Worm (Caenorhabditis elegans): ENCODE measurements around the gene F16G10.10.

DNA sequence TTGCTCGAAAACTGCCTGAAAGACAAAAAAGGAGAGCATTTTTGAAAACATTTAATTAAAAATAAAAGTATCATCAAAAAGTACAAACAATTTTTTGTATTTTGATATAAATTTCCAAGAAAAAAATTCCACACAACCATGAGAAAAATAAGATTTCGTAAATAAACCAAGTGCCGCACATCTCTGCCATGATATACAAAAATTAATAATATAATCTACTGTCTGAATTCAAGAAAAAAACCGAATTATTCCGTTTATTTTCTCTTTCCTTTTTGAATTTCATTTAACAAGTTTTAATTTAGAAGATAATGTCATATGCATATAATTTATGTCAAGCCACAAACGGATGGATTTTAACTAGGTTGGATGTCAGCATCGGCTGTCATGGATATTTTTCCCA is 31.1 kb upstream of the F16G10.10 start, which contains the start of gene F42G2.2:
- no peak for TF ChIP-seq ceh-82 (tag; optimal IDR thresholded peaks at IDR 0.05)
- TF ChIP-seq elt-2 (tag; optimal IDR thresholded peaks at IDR 0.05) = no peak
- no peak for TF ChIP-seq snpc-4 (tag; optimal IDR thresholded peaks at IDR 0.05)
- TF ChIP-seq lin-39 (tag; optimal IDR thresholded peaks at IDR 0.05) = no peak

Measured in whole organism, L3 larva.